Worm (Caenorhabditis elegans): Measurements from ENCODE around the gene col-122.

ce11 chrIV:9592413-9592812 is 29.2 kb downstream of the col-122 start, which contains the start of gene pei-1:
- TF ChIP-seq nhr-10 (tag; optimal IDR thresholded peaks at IDR 0.05) = no peak
- TF ChIP-seq nhr-12 (tag; optimal IDR thresholded peaks at IDR 0.05) = no peak
- TF ChIP-seq ama-1 (optimal IDR thresholded peaks at IDR 0.05) = no peak
- TF ChIP-seq elt-1 (tag; optimal IDR thresholded peaks at IDR 0.05) = no peak
- TF ChIP-seq alr-1 (tag; optimal IDR thresholded peaks at IDR 0.05) = no peak

Data from whole organism, L2 larva.